2 fruit fly cellular contexts compared by ENCODE assay signal in the genomic region with DNA sequence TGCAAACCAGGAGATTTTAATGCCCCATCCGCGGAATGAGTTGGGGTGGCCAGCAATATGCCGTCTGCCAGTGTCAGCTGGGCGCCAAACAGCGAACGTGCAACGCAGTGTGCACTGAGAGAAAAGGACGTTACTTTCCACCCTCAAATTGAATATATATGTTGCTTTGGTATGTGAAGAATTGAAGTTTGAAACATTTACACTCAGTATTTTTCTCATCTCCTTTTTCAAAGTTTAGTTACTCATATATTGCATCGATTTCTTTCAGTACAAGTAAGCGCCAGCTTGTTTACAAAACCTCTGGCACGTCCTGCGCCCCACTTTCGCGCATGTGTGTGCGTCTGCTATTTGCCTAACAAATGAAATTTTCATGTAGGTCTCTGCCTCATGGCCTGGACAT.
A peak's percentile ranks its signal among the peaks of the same experiment; 100 is the strongest.
TF ChIP-seq lines count a peak whose summit lies in the region.

No protein-coding gene starts in this region.

TF ChIP-seq in whole organism, embryonic, 481 proteins besides CTCF, POLR2A, EP300 and RAD21 (continued from another document and continues in another):
- TF ChIP-seq CG11456 (GFP tag; IDR thresholded peaks at IDR 0.05; lab: Robert Waterston, UW) = no peak
- peak; percentile 53 for TF ChIP-seq row (GFP tag; IDR thresholded peaks at IDR 0.05; lab: Robert Waterston, UW)
- peak; percentile 28 for TF ChIP-seq CG17829 (tag; optimal IDR thresholded peaks at IDR 0.05; lab: Kevin White, UChicago)
- no peak for TF ChIP-seq sc (optimal IDR thresholded peaks at IDR 0.05; lab: Kevin White, UChicago)
- TF ChIP-seq sc (GFP tag; optimal IDR thresholded peaks at IDR 0.05; lab: Kevin White, UChicago) = no peak
- peak; percentile 21 for TF ChIP-seq Deaf1 (tag; optimal IDR thresholded peaks at IDR 0.05; lab: Kevin White, UChicago)
- TF ChIP-seq CG8290 (GFP tag; optimal IDR thresholded peaks at IDR 0.05; lab: Kevin White, UChicago) = no peak
- TF ChIP-seq CG8290 (tag; optimal IDR thresholded peaks at IDR 0.05; lab: Kevin White, UChicago) = peak in 1 of 2 experiments; percentile 20
- TF ChIP-seq NC2β (GFP tag; optimal IDR thresholded peaks at IDR 0.05; lab: Kevin White, UChicago) = no peak
- TF ChIP-seq dysf (GFP tag; IDR thresholded peaks at IDR 0.05; lab: Robert Waterston, UW) = peak; percentile 56; the same call in 2 of the 3 replicates
- no peak for TF ChIP-seq sim (GFP tag; IDR thresholded peaks at IDR 0.05; lab: Robert Waterston, UW)
- peak; percentile 75; the same call in 1 of the 3 replicates for TF ChIP-seq gce (GFP tag; IDR thresholded peaks at IDR 0.05; lab: Robert Waterston, UW)
- no peak for TF ChIP-seq Bgb (GFP tag; IDR thresholded peaks at IDR 0.05; lab: Robert Waterston, UW; ENCODE audit: partially characterized antibody)
- no peak for TF ChIP-seq CG1233 (GFP tag; optimal IDR thresholded peaks at IDR 0.05; lab: Kevin White, UChicago)
- no peak for TF ChIP-seq hb (GFP tag; IDR thresholded peaks at IDR 0.05; lab: Robert Waterston, UW; ENCODE audit: partially characterized antibody)
- peak; percentile 9 for TF ChIP-seq zen (tag; optimal IDR thresholded peaks at IDR 0.05; lab: Kevin White, UChicago)
- TF ChIP-seq onecut (GFP tag; IDR thresholded peaks at IDR 0.05; lab: Robert Waterston, UW) = peak; percentile 76
- no peak for TF ChIP-seq zfh2 (GFP tag; optimal IDR thresholded peaks at IDR 0.05; lab: Kevin White, UChicago)
- no peak for TF ChIP-seq CG30431 (GFP tag; optimal IDR thresholded peaks at IDR 0.05; lab: Kevin White, UChicago)
- peak; percentile 22 for TF ChIP-seq cwo (GFP tag; optimal IDR thresholded peaks at IDR 0.05; lab: Kevin White, UChicago)
- TF ChIP-seq lbe (GFP tag; optimal IDR thresholded peaks at IDR 0.05; lab: Kevin White, UChicago) = no peak
- TF ChIP-seq scrt (GFP tag; optimal IDR thresholded peaks at IDR 0.05; lab: Kevin White, UChicago) = peak; percentile 19
- peak; percentile 65 for TF ChIP-seq gro (GFP tag; optimal IDR thresholded peaks at IDR 0.05; lab: Kevin White, UChicago)
- TF ChIP-seq toy (GFP tag; IDR thresholded peaks at IDR 0.05; lab: Robert Waterston, UW) = peak; percentile 10; the same call in 1 of the 2 replicates
- TF ChIP-seq CG6689 (GFP tag; IDR thresholded peaks at IDR 0.05; lab: Robert Waterston, UW) = peak; percentile 52; the same call in 1 of the 2 replicates
- TF ChIP-seq Fer1 (GFP tag; optimal IDR thresholded peaks at IDR 0.05; lab: Kevin White, UChicago) = peak; percentile 68
- TF ChIP-seq grn (GFP tag; optimal IDR thresholded peaks at IDR 0.05; lab: Kevin White, UChicago) = no peak
- TF ChIP-seq CG13894 (tag; optimal IDR thresholded peaks at IDR 0.05; lab: Kevin White, UChicago) = no peak
- no peak for TF ChIP-seq pan (optimal IDR thresholded peaks at IDR 0.05; lab: Kevin White, UChicago)
- TF ChIP-seq pan (GFP tag; optimal IDR thresholded peaks at IDR 0.05 in 1 of 2, IDR thresholded peaks at IDR 0.05 in 1 of 2) = peak in 1 of 2 experiments; percentile 71
- peak; percentile 52 for TF ChIP-seq CG17359 (tag; optimal IDR thresholded peaks at IDR 0.05; lab: Kevin White, UChicago)
- no peak for TF ChIP-seq CG12155 (GFP tag; optimal IDR thresholded peaks at IDR 0.05; lab: Kevin White, UChicago)
- TF ChIP-seq Abd-B (GFP tag; optimal IDR thresholded peaks at IDR 0.05; lab: Kevin White, UChicago) = no peak
- TF ChIP-seq CG32532 (GFP tag; IDR thresholded peaks at IDR 0.05; lab: Robert Waterston, UW) = 0 out of 2 replicates have a peak, but pooled peaks have one; percentile 48
- peak; percentile 34 for TF ChIP-seq HHEX (GFP tag; optimal IDR thresholded peaks at IDR 0.05; lab: Kevin White, UChicago)
- peak; percentile 55 for TF ChIP-seq CG18262 (tag; optimal IDR thresholded peaks at IDR 0.05; lab: Kevin White, UChicago)
- TF ChIP-seq vvl (GFP tag; IDR thresholded peaks at IDR 0.05; lab: Robert Waterston, UW) = peak; percentile 64; the same call in 1 of the 2 replicates
- no peak for TF ChIP-seq fru (optimal IDR thresholded peaks at IDR 0.05; lab: Kevin White, UChicago)
- TF ChIP-seq fd96Cb (tag; optimal IDR thresholded peaks at IDR 0.05; lab: Kevin White, UChicago) = peak; percentile 16
- 0 out of 2 replicates have a peak, but pooled peaks have one; percentile 33 for TF ChIP-seq dan (GFP tag; IDR thresholded peaks at IDR 0.05; lab: Robert Waterston, UW)
- TF ChIP-seq Pdp1 (GFP tag; optimal IDR thresholded peaks at IDR 0.05; lab: Kevin White, UChicago) = peak in 1 of 2 experiments; percentile 66
- peak in 1 of 2 experiments; percentile 19 for TF ChIP-seq Hr51 (GFP tag; optimal IDR thresholded peaks at IDR 0.05; lab: Kevin White, UChicago)
- TF ChIP-seq HLHmδ (GFP tag; optimal IDR thresholded peaks at IDR 0.05; lab: Kevin White, UChicago) = no peak
- no peak for TF ChIP-seq ato (GFP tag; IDR thresholded peaks at IDR 0.05; lab: Robert Waterston, UW; ENCODE audit: partially characterized antibody)
- peak; percentile 12 for TF ChIP-seq CG18619 (GFP tag; optimal IDR thresholded peaks at IDR 0.05; lab: Kevin White, UChicago)
- peak; percentile 45 for TF ChIP-seq E2f1 (GFP tag; IDR thresholded peaks at IDR 0.05; lab: Robert Waterston, UW)
- TF ChIP-seq Aef1 (GFP tag; IDR thresholded peaks at IDR 0.05; lab: Robert Waterston, UW) = peak; percentile 44; the same call in 1 of the 3 replicates
- TF ChIP-seq ac (GFP tag; optimal IDR thresholded peaks at IDR 0.05; lab: Kevin White, UChicago) = peak; percentile 4
- TF ChIP-seq Awh (GFP tag; IDR thresholded peaks at IDR 0.05; lab: Robert Waterston, UW) = peak; percentile 82
- TF ChIP-seq Antp (GFP tag; optimal IDR thresholded peaks at IDR 0.05; lab: Kevin White, UChicago) = peak; percentile 72
- TF ChIP-seq H15 (GFP tag; IDR thresholded peaks at IDR 0.05; lab: Robert Waterston, UW) = peak; percentile 61; the same call in 2 of the 3 replicates
- TF ChIP-seq her (GFP tag; optimal IDR thresholded peaks at IDR 0.05; lab: Kevin White, UChicago) = no peak
- TF ChIP-seq HLH4C (GFP tag; IDR thresholded peaks at IDR 0.05; lab: Robert Waterston, UW; ENCODE audit: partially characterized antibody) = no peak
- peak; percentile 5 for TF ChIP-seq CG13296 (GFP tag; optimal IDR thresholded peaks at IDR 0.05; lab: Kevin White, UChicago)
- TF ChIP-seq slbo (GFP tag; IDR thresholded peaks at IDR 0.05; lab: Robert Waterston, UW) = peak; percentile 46; the same call in 1 of the 2 replicates
- TF ChIP-seq dati (GFP tag; IDR thresholded peaks at IDR 0.05; lab: Robert Waterston, UW) = no peak
- TF ChIP-seq CG6813 (GFP tag; optimal IDR thresholded peaks at IDR 0.05; lab: Kevin White, UChicago) = peak; percentile 20
- TF ChIP-seq CG3281 (GFP tag; optimal IDR thresholded peaks at IDR 0.05; lab: Kevin White, UChicago) = peak; percentile 43
- peak; percentile 25 for TF ChIP-seq dmrt11E (tag; optimal IDR thresholded peaks at IDR 0.05; lab: Kevin White, UChicago)
- TF ChIP-seq rib (GFP tag; IDR thresholded peaks at IDR 0.05; lab: Robert Waterston, UW) = no peak
- no peak for TF ChIP-seq CG4360 (GFP tag; IDR thresholded peaks at IDR 0.05; lab: Robert Waterston, UW)
- peak; percentile 30 for TF ChIP-seq CG10979 (tag; optimal IDR thresholded peaks at IDR 0.05; lab: Kevin White, UChicago)

TF ChIP-seq in whole organism, prepupa, 60 proteins besides CTCF, POLR2A, EP300 and RAD21 (continued from another document):
- TF ChIP-seq CG15336 (GFP tag; IDR thresholded peaks at IDR 0.05; lab: Robert Waterston, UW) (peak; percentile 39; the same call in 1 of the 2 replicates), Ets96B (tag; optimal IDR thresholded peaks at IDR 0.05; lab: Kevin White, UChicago) (peak; percentile 41), spab (GFP tag; optimal IDR thresholded peaks at IDR 0.05; lab: Kevin White, UChicago) (peak; percentile 16), svp (GFP tag; lab: Kevin White, UChicago) (peak; percentile 71)
TF ChIP-seq in whole organism, prepupa: peak in this region for 44.
